Fruit fly (Drosophila melanogaster) whole organism, embryonic: ENCODE measurements around the gene CG8420.

Experiments
- Asciz ChIP-seq: fragments of 200-800 bp; sonication (Bioruptor generic); optimal IDR thresholded peaks from 2 replicates; lab custom pipeline; 2017; ENCODE audit warnings: missing biosample characterization, mild to moderate bottlenecking, missing genetic modification characterization, missing genetic modification reagents
- Atf6 ChIP-seq: fragments of 200-800 bp; sonication (Bioruptor generic); IDR thresholded peaks from 2 replicates; pipeline ENCODE4 v1.3.6; 2022; ENCODE audit warnings: missing biosample characterization, missing genetic modification characterization
- CG10979 ChIP-seq: fragments of 200-800 bp; sonication (Bioruptor generic); optimal IDR thresholded peaks from 2 replicates; lab custom pipeline; 2018; ENCODE audit warnings: missing biosample characterization, mild to moderate bottlenecking, missing genetic modification characterization, moderate library complexity
- CG12104 ChIP-seq: fragments of 200-800 bp; sonication (Bioruptor generic); optimal IDR thresholded peaks from 3 replicates; lab custom pipeline; 2016; ENCODE audit warnings: missing biosample characterization, missing genetic modification characterization
- CG1529 ChIP-seq: fragments of 200-800 bp; sonication (Bioruptor generic); optimal IDR thresholded peaks from 3 replicates; lab custom pipeline; 2018; ENCODE audit warnings: missing biosample characterization, missing genetic modification characterization
- CG16815 ChIP-seq: fragments of 200-800 bp; sonication (Bioruptor generic); optimal IDR thresholded peaks from 3 replicates; lab custom pipeline; 2017; ENCODE audit warnings: missing biosample characterization, mild to moderate bottlenecking, missing genetic modification characterization
- CG16863 ChIP-seq: fragments of 200-800 bp; sonication (Bioruptor generic); optimal IDR thresholded peaks from 3 replicates; lab custom pipeline; 2016; ENCODE audit warnings: missing biosample characterization, missing genetic modification characterization
- CG17361 ChIP-seq: fragments of 200-800 bp; sonication (Bioruptor generic); IDR thresholded peaks from 3 replicates; pipeline ENCODE4 v1.3.6; 2022; ENCODE audit warnings: missing biosample characterization, missing genetic modification characterization
- CG18599 ChIP-seq: fragments of 200-800 bp; sonication (Bioruptor generic); optimal IDR thresholded peaks from 3 replicates; lab custom pipeline; 2017; ENCODE audit warnings: missing biosample characterization, missing genetic modification characterization, mild to moderate bottlenecking, moderate library complexity, missing genetic modification reagents
- CG18764 ChIP-seq: fragments of 200-800 bp; sonication (Bioruptor generic); optimal IDR thresholded peaks from 3 replicates; lab custom pipeline; 2016; ENCODE audit warnings: missing biosample characterization, missing genetic modification characterization
- CG2129 ChIP-seq: fragments of 200-800 bp; sonication (Bioruptor generic); IDR thresholded peaks from 2 replicates; pipeline ENCODE4 v1.3.6; 2022; ENCODE audit warnings: missing biosample characterization, missing genetic modification characterization; ENCODE audit not compliant: partially characterized antibody
- CG2875 ChIP-seq: fragments of 200-800 bp; sonication (Bioruptor generic); optimal IDR thresholded peaks from 2 replicates; lab custom pipeline; 2017; ENCODE audit warnings: missing biosample characterization, mild to moderate bottlenecking, missing genetic modification characterization, missing genetic modification reagents
- CG2889 ChIP-seq: fragments of 200-800 bp; sonication (Bioruptor generic); IDR thresholded peaks from 3 replicates; pipeline ENCODE4 v1.3.6; 2022; ENCODE audit warnings: missing biosample characterization, missing genetic modification characterization
- CG32767 ChIP-seq: fragments of 200-800 bp; sonication (Bioruptor generic); IDR thresholded peaks from 2 replicates; pipeline ENCODE4 v1.3.6; 2022; ENCODE audit warnings: missing biosample characterization, missing genetic modification characterization
- CG3407 ChIP-seq: fragments of 200-800 bp; sonication (Bioruptor generic); optimal IDR thresholded peaks from 2 replicates; lab custom pipeline; 2018; ENCODE audit warnings: missing biosample characterization, mild to moderate bottlenecking, missing genetic modification characterization
- CG34224 ChIP-seq: fragments of 200-800 bp; sonication (Bioruptor generic); IDR thresholded peaks from 3 replicates; pipeline ENCODE4 v1.3.6; 2022; ENCODE audit warnings: missing biosample characterization, missing genetic modification characterization; ENCODE audit not compliant: partially characterized antibody
- CG3726 ChIP-seq: fragments of 200-800 bp; sonication (Bioruptor generic); IDR thresholded peaks from 3 replicates; pipeline ENCODE4, ENCODE4 v1.3.6; 2022; ENCODE audit warnings: missing biosample characterization, missing genetic modification characterization
- CG7745 ChIP-seq: fragments of 200-800 bp; sonication (Bioruptor generic); optimal IDR thresholded peaks from 2 replicates; lab custom pipeline; 2018; ENCODE audit warnings: missing biosample characterization, mild to moderate bottlenecking, missing genetic modification characterization, moderate library complexity
- CG7786 ChIP-seq: fragments of 200-800 bp; sonication (Bioruptor generic); optimal IDR thresholded peaks from 2 replicates; lab custom pipeline; 2016; ENCODE audit warnings: missing biosample characterization, missing genetic modification characterization
- CG9437 ChIP-seq: fragments of 200-800 bp; sonication (Bioruptor generic); optimal IDR thresholded peaks from 2 replicates; lab custom pipeline; 2018; ENCODE audit warnings: missing biosample characterization, mild to moderate bottlenecking, missing genetic modification characterization
- HLHmδ ChIP-seq: fragments of 200-800 bp; sonication (Bioruptor generic); optimal IDR thresholded peaks from 2 replicates; lab custom pipeline; 2018; ENCODE audit warnings: missing biosample characterization, mild to moderate bottlenecking, missing genetic modification characterization, moderate library complexity
- Side ChIP-seq: fragments of 200-800 bp; sonication (Bioruptor generic); optimal IDR thresholded peaks from 2 replicates; lab custom pipeline; 2016; ENCODE audit warnings: missing biosample characterization, missing genetic modification characterization
- Sox102F ChIP-seq: fragments of 200-800 bp; sonication (Bioruptor generic); optimal IDR thresholded peaks from 2 replicates; lab custom pipeline; 2018; ENCODE audit warnings: missing biosample characterization, mild to moderate bottlenecking, missing genetic modification characterization, moderate library complexity
- Stat92E ChIP-seq, 3 experiments: fragments of >200 bp in 2 of 3; fragments of 200-800 bp in 1 of 3; sonication (Bioruptor generic) in 1 of 3; optimal IDR thresholded peaks; 2 replicates each; lab custom pipeline; 2017 to 2019; ENCODE audit warnings: missing biosample characterization in 3 of 3, missing genetic modification characterization in 3 of 3, mild to moderate bottlenecking in 1 of 3, moderate library complexity in 1 of 3
- abd-A ChIP-seq: fragments of 200-800 bp; sonication (Bioruptor generic); optimal IDR thresholded peaks from 3 replicates; lab custom pipeline; 2019; ENCODE audit warnings: missing biosample characterization, mild to moderate bottlenecking, missing genetic modification characterization, moderate library complexity
- amos ChIP-seq: fragments of 200-800 bp; sonication (Bioruptor generic); IDR thresholded peaks from 2 replicates; pipeline ENCODE4 v1.3.6; 2022; ENCODE audit warnings: missing biosample characterization, missing genetic modification characterization; ENCODE audit not compliant: partially characterized antibody
- ara ChIP-seq: fragments of 200-800 bp; sonication (Bioruptor generic); IDR thresholded peaks from 2 replicates; pipeline ENCODE4 v1.3.6; 2022; ENCODE audit warnings: missing biosample characterization, missing genetic modification characterization
- bbx ChIP-seq: fragments of 200-800 bp; sonication (Bioruptor generic); IDR thresholded peaks from 2 replicates; pipeline ENCODE4 v1.3.6; 2022; ENCODE audit warnings: missing biosample characterization, missing genetic modification characterization; ENCODE audit not compliant: partially characterized antibody
- bsh ChIP-seq, 2 experiments: fragments of 200-800 bp; sonication (Bioruptor generic); optimal IDR thresholded peaks; 2 replicates each; lab custom pipeline; 2017 to 2018; ENCODE audit warnings: mild to moderate bottlenecking in 2 of 2, missing biosample characterization in 2 of 2, missing genetic modification characterization in 2 of 2, moderate library complexity in 1 of 2
- cato ChIP-seq: fragments of 200-800 bp; sonication (Bioruptor generic); optimal IDR thresholded peaks from 2 replicates; lab custom pipeline; 2016; ENCODE audit warnings: missing biosample characterization, missing genetic modification characterization, borderline replicate concordance
- chinmo ChIP-seq: fragments of 200-800 bp; sonication (Bioruptor generic); IDR thresholded peaks from 4 replicates; pipeline ENCODE4 v1.3.6; 2022; ENCODE audit warnings: missing biosample characterization, missing genetic modification characterization; ENCODE audit not compliant: partially characterized antibody
- chn ChIP-seq: fragments of 200-800 bp; sonication (Bioruptor generic); optimal IDR thresholded peaks from 2 replicates; lab custom pipeline; 2016; ENCODE audit warnings: missing biosample characterization, missing genetic modification characterization
- da ChIP-seq: fragments of 200-800 bp; sonication (Bioruptor generic); optimal IDR thresholded peaks from 2 replicates; lab custom pipeline; 2016; ENCODE audit warnings: missing biosample characterization, missing genetic modification characterization
- dimm ChIP-seq: fragments of 200-800 bp; sonication (Bioruptor generic); IDR thresholded peaks from 2 replicates; pipeline ENCODE4 v1.3.6; 2022; ENCODE audit warnings: missing biosample characterization, missing genetic modification characterization
- dmrt99B ChIP-seq: fragments of 200-800 bp; sonication (Bioruptor generic); optimal IDR thresholded peaks from 2 replicates; lab custom pipeline; 2018; ENCODE audit warnings: missing biosample characterization, mild to moderate bottlenecking, missing genetic modification characterization, moderate library complexity
- ewg ChIP-seq: fragments of 200-800 bp; sonication (Bioruptor generic); optimal IDR thresholded peaks from 3 replicates; lab custom pipeline; 2017; ENCODE audit warnings: mild to moderate bottlenecking, missing biosample characterization, missing genetic modification reagents, missing genetic modification characterization
- eyg ChIP-seq: fragments of 200-800 bp; sonication (Bioruptor generic); optimal IDR thresholded peaks from 3 replicates; lab custom pipeline; 2016; ENCODE audit warnings: missing biosample characterization, missing genetic modification characterization
- fd3F ChIP-seq: fragments of 200-800 bp; sonication (Bioruptor generic); optimal IDR thresholded peaks from 2 replicates; lab custom pipeline; 2018; ENCODE audit warnings: missing biosample characterization, mild to moderate bottlenecking, missing genetic modification characterization, moderate library complexity
- fd64A ChIP-seq: fragments of 200-800 bp; sonication (Bioruptor generic); optimal IDR thresholded peaks from 3 replicates; lab custom pipeline; 2018; ENCODE audit warnings: missing biosample characterization, mild to moderate bottlenecking, missing genetic modification characterization
- gsb-n ChIP-seq: fragments of 200-800 bp; sonication (Bioruptor generic); optimal IDR thresholded peaks from 3 replicates; lab custom pipeline; 2018; ENCODE audit warnings: missing biosample characterization, mild to moderate bottlenecking, missing genetic modification characterization
- nmo ChIP-seq: fragments of 200-800 bp; sonication (Bioruptor generic); optimal IDR thresholded peaks from 2 replicates; lab custom pipeline; 2018; ENCODE audit warnings: missing biosample characterization, mild to moderate bottlenecking, missing genetic modification characterization, moderate library complexity
- peb ChIP-seq: fragments of 200-800 bp; sonication (Bioruptor generic); IDR thresholded peaks from 2 replicates; pipeline ENCODE4 v1.3.6; 2022; ENCODE audit warnings: missing biosample characterization, missing genetic modification characterization
- prd ChIP-seq, 3 experiments: fragments of >200 bp in 2 of 3; fragments of 200-800 bp in 1 of 3; sonication (Bioruptor generic) in 1 of 3; optimal IDR thresholded peaks in 2 of 3; IDR thresholded peaks in 1 of 3; 2 replicates in 2 of 3; 3 replicates in 1 of 3; pipeline versions ENCODE4 v1.3.6 to Lab custom; 2017 to 2022; ENCODE audit warnings: missing biosample characterization in 1 of 3, missing genetic modification characterization in 1 of 3
- sim ChIP-seq: fragments of 200-800 bp; sonication (Bioruptor generic); IDR thresholded peaks from 2 replicates; pipeline ENCODE4 v1.3.6; 2022; ENCODE audit warnings: missing biosample characterization, missing genetic modification characterization
- tgo ChIP-seq: fragments of 200-800 bp; sonication (Bioruptor generic); IDR thresholded peaks from 3 replicates; pipeline ENCODE4 v1.3.6; 2022; ENCODE audit warnings: missing biosample characterization, missing genetic modification characterization
- twi ChIP-seq: fragments of 200-800 bp; optimal IDR thresholded peaks from 2 replicates; lab custom pipeline; 2019; ENCODE audit warnings: missing biosample characterization, mild to moderate bottlenecking, missing genetic modification characterization, moderate library complexity
- vfl ChIP-seq: fragments of 200-800 bp; sonication (Bioruptor generic); optimal IDR thresholded peaks from 2 replicates; lab custom pipeline; 2016; ENCODE audit warnings: missing biosample characterization, missing genetic modification characterization

The CG8420 gene

DNA sequence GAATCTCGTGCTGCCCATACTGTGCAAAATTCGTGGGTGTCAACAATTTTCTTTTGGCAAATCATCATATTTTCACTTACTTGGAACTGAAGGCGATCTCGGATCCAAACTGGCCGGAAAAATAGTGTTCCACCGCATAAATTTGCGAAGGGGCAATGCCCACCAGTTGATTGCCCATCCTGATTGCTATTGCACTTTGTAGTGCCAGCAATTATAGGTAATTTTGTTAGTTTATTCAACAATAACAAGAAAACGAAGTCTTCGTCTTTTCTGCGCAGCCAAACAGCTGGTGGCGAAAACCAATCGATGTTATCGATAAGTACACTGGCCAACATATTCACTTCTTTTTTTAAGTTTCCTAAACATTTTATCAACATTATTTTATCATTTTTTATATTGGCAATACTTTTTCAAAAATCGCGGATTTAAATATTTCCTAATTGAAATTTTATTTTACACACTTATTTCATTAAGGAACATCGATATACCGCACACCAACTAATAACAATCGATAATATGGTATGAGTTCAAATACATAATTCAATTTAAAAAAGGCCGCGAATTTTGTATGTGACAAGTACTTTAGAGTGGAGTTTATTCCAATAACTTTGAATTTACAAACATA is 761 bp upstream of the CG8420 start, which contains the start of gene Vps15 (continued):
- TF ChIP-seq dmrt99B (peak; percentile 76), CG7745 (tag; lab: Kevin White, UChicago) (no peak), ewg (GFP tag; lab: Kevin White, UChicago) (peak; percentile 78), peb (GFP tag; lab: Robert Waterston, UW) (peak; percentile 62; the same call in 1 of the 2 replicates), twi (peak; percentile 64), CG16863 (peak; percentile 23), nmo (GFP tag; lab: Kevin White, UChicago) (peak; percentile 86), CG7786 (GFP tag; lab: Kevin White, UChicago) (peak; percentile 44), Sox102F (peak; percentile 83), Asciz (GFP tag; lab: Kevin White, UChicago) (peak; percentile 57), ara (GFP tag; lab: Robert Waterston, UW) (peak; percentile 45; the same call in 1 of the 2 replicates), amos (GFP tag; lab: Robert Waterston, UW) (peak; percentile 74; the same call in 1 of the 2 replicates), fd64A (GFP tag; lab: Kevin White, UChicago) (no peak), eyg (GFP tag; lab: Kevin White, UChicago) (peak; percentile 28), tgo (GFP tag; lab: Robert Waterston, UW) (peak; percentile 65; the same call in 2 of the 3 replicates), CG3726 (GFP tag; lab: Robert Waterston, UW) (0 out of 3 replicates have a peak, but pooled peaks have one; percentile 37), sim (no peak), dimm (no peak), bsh (GFP tag; optimal IDR thresholded peaks at IDR 0.05; lab: Kevin White, UChicago) (peak in 1 of 2 experiments; percentile 82), chn (peak; percentile 42), CG18599 (GFP tag; lab: Kevin White, UChicago) (peak; percentile 83), CG9437 (GFP tag; lab: Kevin White, UChicago) (peak; percentile 37), chinmo (peak; percentile 63; the same call in 2 of the 4 replicates), bbx (peak; percentile 73), CG32767 (peak; percentile 68), prd (optimal IDR thresholded peaks at IDR 0.05; lab: Kevin White, UChicago) (no peak), prd (GFP tag; IDR thresholded peaks at IDR 0.05; lab: Robert Waterston, UW) (peak; percentile 72), CG18764 (GFP tag; lab: Kevin White, UChicago) (peak; percentile 62), abd-A (peak; percentile 77), CG2875 (GFP tag; lab: Kevin White, UChicago) (peak; percentile 31), Side (GFP tag; lab: Kevin White, UChicago) (peak; percentile 75), Atf6 (GFP tag; lab: Robert Waterston, UW) (peak; percentile 72), CG12104 (GFP tag; lab: Kevin White, UChicago) (peak; percentile 33), fd3F (GFP tag; lab: Kevin White, UChicago) (peak; percentile 70), vfl (GFP tag; lab: Kevin White, UChicago) (no peak), CG34224 (peak; percentile 95), da (peak; percentile 46), CG10979 (tag; lab: Kevin White, UChicago) (peak; percentile 76), Stat92E (GFP tag; optimal IDR thresholded peaks at IDR 0.05; lab: Kevin White, UChicago) (peak in 1 of 3 experiments; percentile 77), cato (GFP tag; lab: Kevin White, UChicago) (peak; percentile 31), CG3407 (GFP tag; lab: Kevin White, UChicago) (peak; percentile 50), gsb-n (tag; lab: Kevin White, UChicago) (peak; percentile 77), HLHmδ (GFP tag; lab: Kevin White, UChicago) (no peak), CG1529 (GFP tag; lab: Kevin White, UChicago) (peak; percentile 43), CG16815 (peak; percentile 15), CG2129 (peak; percentile 85), CG2889 (peak; percentile 89), CG17361 (peak; percentile 73)
